Worm (Caenorhabditis elegans) whole organism, L3 larva: ENCODE data around the gene clec-187.

ENCODE experiments used
- R02D3.7 ChIP-seq: fragments of 150-350 bp; optimal IDR thresholded peaks from 2 replicates; lab custom pipeline; 2014; ENCODE audit warnings: missing biosample characterization, missing genetic modification characterization
- aly-2 ChIP-seq: fragments of 150-350 bp; optimal IDR thresholded peaks from 2 replicates; lab custom pipeline; 2014; ENCODE audit warnings: missing biosample characterization, missing genetic modification characterization
- ama-1 ChIP-seq: fragments of 150-350 bp; optimal IDR thresholded peaks from 2 replicates; lab custom pipeline; 2018
- ceh-28 ChIP-seq: fragments of 150-350 bp; optimal IDR thresholded peaks from 2 replicates; lab custom pipeline; 2014; ENCODE audit warnings: missing biosample characterization, missing genetic modification reagents, missing genetic modification characterization
- ceh-82 ChIP-seq: fragments of 150-350 bp; optimal IDR thresholded peaks from 2 replicates; lab custom pipeline; 2014; ENCODE audit warnings: missing biosample characterization, missing genetic modification characterization
- ceh-9 ChIP-seq: sonication (generic microtip); optimal IDR thresholded peaks from 2 replicates; lab custom pipeline; 2018; ENCODE audit warnings: missing biosample characterization, missing genetic modification characterization
- daf-12 ChIP-seq: fragments of 150-350 bp; optimal IDR thresholded peaks from 2 replicates; lab custom pipeline; 2014; ENCODE audit warnings: missing biosample characterization, missing genetic modification reagents, missing genetic modification characterization
- egl-27 ChIP-seq: sonication (generic microtip); optimal IDR thresholded peaks from 4 replicates; lab custom pipeline; 2017; ENCODE audit warnings: missing biosample characterization, missing genetic modification reagents, missing genetic modification characterization
- egl-5 ChIP-seq: fragments of 150-350 bp; optimal IDR thresholded peaks from 2 replicates; lab custom pipeline; 2017; ENCODE audit warnings: missing biosample characterization, missing genetic modification reagents, missing genetic modification characterization, inconsistent platforms
- elt-1 ChIP-seq: fragments of 150-350 bp; optimal IDR thresholded peaks from 2 replicates; lab custom pipeline; 2014; ENCODE audit warnings: missing biosample characterization, missing genetic modification characterization
- elt-2 ChIP-seq: sonication (generic microtip); optimal IDR thresholded peaks from 2 replicates; lab custom pipeline; 2016; ENCODE audit warnings: missing genetic modification reagents, mild to moderate bottlenecking, missing genetic modification characterization, missing compliant biosample characterization
- elt-3 ChIP-seq, 3 experiments: fragments of 150-350 bp in 1 of 3; sonication (generic microtip) in 2 of 3; optimal IDR thresholded peaks; 2 replicates in 2 of 3; 4 replicates in 1 of 3; lab custom pipeline; 2014 to 2017; ENCODE audit warnings: missing biosample characterization in 3 of 3, missing genetic modification characterization in 3 of 3
- eor-1 ChIP-seq, 2 experiments: fragments of 150-350 bp; optimal IDR thresholded peaks; 2 replicates each; lab custom pipeline; 2014 to 2018; ENCODE audit warnings: missing biosample characterization in 2 of 2, missing genetic modification characterization in 2 of 2
- fkh-10 ChIP-seq: sonication (generic microtip); optimal IDR thresholded peaks from 2 replicates; lab custom pipeline; 2017; ENCODE audit warnings: missing biosample characterization, missing genetic modification reagents, missing genetic modification characterization
- hmg-11 ChIP-seq: sonication (generic microtip); optimal IDR thresholded peaks from 2 replicates; lab custom pipeline; 2016; ENCODE audit warnings: missing genetic modification characterization, missing compliant biosample characterization
- lin-15B ChIP-seq: fragments of 150-350 bp; optimal IDR thresholded peaks from 2 replicates; lab custom pipeline; 2014; ENCODE audit warnings: missing biosample characterization, missing genetic modification characterization
- lin-39 ChIP-seq: fragments of 150-350 bp; optimal IDR thresholded peaks from 2 replicates; lab custom pipeline; 2018; ENCODE audit warnings: missing biosample characterization, missing genetic modification reagents, missing genetic modification characterization
- mdl-1 ChIP-seq: fragments of 150-350 bp; optimal IDR thresholded peaks from 2 replicates; lab custom pipeline; 2014; ENCODE audit warnings: missing biosample characterization, missing genetic modification characterization
- mml-1 ChIP-seq: fragments of 150-350 bp; sonication (generic microtip); optimal IDR thresholded peaks from 3 replicates; lab custom pipeline; 2014; ENCODE audit warnings: missing biosample characterization, missing genetic modification characterization
- nfya-1 ChIP-seq: sonication (generic microtip); optimal IDR thresholded peaks from 2 replicates; lab custom pipeline; 2017; ENCODE audit warnings: missing genetic modification characterization, mild to moderate bottlenecking, missing compliant biosample characterization, antibody characterized with exemption, moderate library complexity; ENCODE audit not compliant: insufficient read depth
- nhr-12 ChIP-seq: fragments of 150-350 bp; optimal IDR thresholded peaks from 2 replicates; lab custom pipeline; 2014; ENCODE audit warnings: missing biosample characterization, missing genetic modification characterization
- nhr-23 ChIP-seq: fragments of 150-350 bp; optimal IDR thresholded peaks from 2 replicates; lab custom pipeline; 2014; ENCODE audit warnings: missing biosample characterization, missing genetic modification reagents, missing genetic modification characterization
- nhr-237 ChIP-seq: fragments of 150-350 bp; optimal IDR thresholded peaks from 2 replicates; lab custom pipeline; 2014; ENCODE audit warnings: missing biosample characterization, missing genetic modification characterization
- nhr-25 ChIP-seq: sonication (generic microtip); optimal IDR thresholded peaks from 2 replicates; lab custom pipeline; 2017; ENCODE audit warnings: missing biosample characterization, missing genetic modification characterization
- nhr-28 ChIP-seq: fragments of 150-350 bp; optimal IDR thresholded peaks from 2 replicates; lab custom pipeline; 2014; ENCODE audit warnings: missing biosample characterization, missing genetic modification characterization
- nhr-43 ChIP-seq: sonication (generic microtip); optimal IDR thresholded peaks from 2 replicates; lab custom pipeline; 2016; ENCODE audit warnings: mild to moderate bottlenecking, missing genetic modification characterization, missing compliant biosample characterization; ENCODE audit not compliant: poor library complexity, severe bottlenecking
- nhr-76 ChIP-seq: fragments of 150-350 bp; sonication (generic microtip); optimal IDR thresholded peaks from 5 replicates; lab custom pipeline; 2014; ENCODE audit warnings: missing biosample characterization, missing genetic modification characterization
- nhr-77 ChIP-seq: fragments of 150-350 bp; optimal IDR thresholded peaks from 2 replicates; lab custom pipeline; 2014; ENCODE audit warnings: missing biosample characterization, missing genetic modification characterization
- pha-4 ChIP-seq: fragments of 150-350 bp; optimal IDR thresholded peaks from 2 replicates; lab custom pipeline; 2014; ENCODE audit warnings: missing biosample characterization, missing genetic modification reagents, missing genetic modification characterization
- pqm-1 ChIP-seq: fragments of 150-350 bp; optimal IDR thresholded peaks from 2 replicates; lab custom pipeline; 2017; ENCODE audit warnings: missing biosample characterization, missing genetic modification characterization, inconsistent platforms
- sea-2 ChIP-seq: fragments of 150-350 bp; sonication (generic microtip); optimal IDR thresholded peaks from 4 replicates; lab custom pipeline; 2014; ENCODE audit warnings: missing biosample characterization, missing genetic modification reagents, missing genetic modification characterization
- skn-1 ChIP-seq: fragments of 150-350 bp; optimal IDR thresholded peaks from 2 replicates; lab custom pipeline; 2014; ENCODE audit warnings: missing biosample characterization, missing genetic modification characterization
- tbx-2 ChIP-seq: sonication (generic microtip); optimal IDR thresholded peaks from 2 replicates; lab custom pipeline; 2016; ENCODE audit warnings: mild to moderate bottlenecking, missing genetic modification characterization, missing compliant biosample characterization
- zag-1 ChIP-seq: fragments of 150-350 bp; optimal IDR thresholded peaks from 2 replicates; lab custom pipeline; 2014; ENCODE audit warnings: missing biosample characterization, missing genetic modification characterization

clec-187 gene

ce11 chrIV:12899392-12899791 is 28.1 kb upstream of the clec-187 start, which contains the start of gene K08D8.9:
Gene K08D8.9 (plus strand): TSS chrIV:12899692.
- TF ChIP-seq nhr-12 (tag; lab: Kevin White, UChicago) = no peak
- no peak for TF ChIP-seq nhr-237 (tag; lab: Kevin White, UChicago)
- no peak for TF ChIP-seq hmg-11
- no peak for TF ChIP-seq lin-39
- TF ChIP-seq ceh-9 (tag; lab: Kevin White, UChicago) = no peak
- TF ChIP-seq nhr-28 (tag; lab: Kevin White, UChicago) = no peak
- no peak for TF ChIP-seq daf-12 (tag; lab: Kevin White, UChicago)
- TF ChIP-seq lin-15B (tag; lab: Kevin White, UChicago) = no peak
- TF ChIP-seq skn-1 (tag; lab: Kevin White, UChicago) = no peak
- no peak for TF ChIP-seq ama-1 (lab: Kevin White, UChicago)
- no peak for TF ChIP-seq sea-2
- TF ChIP-seq nhr-23 (tag; lab: Kevin White, UChicago) = no peak
- no peak for TF ChIP-seq nhr-77 (tag; lab: Kevin White, UChicago)
- TF ChIP-seq eor-1 (tag; optimal IDR thresholded peaks at IDR 0.05; lab: Kevin White, UChicago) = no peak
- no peak for TF ChIP-seq ceh-82 (tag; lab: Kevin White, UChicago)
- TF ChIP-seq aly-2 (tag; lab: Kevin White, UChicago) = no peak
- no peak for TF ChIP-seq elt-1 (tag; lab: Kevin White, UChicago)

- TF ChIP-seq elt-2 (tag; lab: Kevin White, UChicago) = peak; percentile 10
- TF ChIP-seq pha-4 = peak; percentile 10
- no peak for TF ChIP-seq tbx-2 (tag; lab: Kevin White, UChicago)
- no peak for TF ChIP-seq mml-1
- TF ChIP-seq, all 47 proteins: peak for 2
Observed at ce11 chrIV:12898823-12899222, 27.5 kb upstream of the clec-187 start.

ce11 chrIV:12897146-12897545 is 25.9 kb upstream of the clec-187 start:
- no peak for TF ChIP-seq elt-3 (tag; optimal IDR thresholded peaks at IDR 0.05; lab: Kevin White, UChicago)
- no peak for TF ChIP-seq nhr-12 (tag; lab: Kevin White, UChicago)
- TF ChIP-seq fkh-10 = no peak
- TF ChIP-seq R02D3.7 (tag; lab: Kevin White, UChicago) = no peak
- no peak for TF ChIP-seq mdl-1 (tag; lab: Kevin White, UChicago)
- no peak for TF ChIP-seq ceh-28
- TF ChIP-seq pha-4 = no peak
- no peak for TF ChIP-seq egl-5 (tag; lab: Kevin White, UChicago)
- no peak for TF ChIP-seq nhr-43

- TF ChIP-seq nfya-1 (tag; lab: Kevin White, UChicago) (no peak), ceh-28 (no peak), nhr-76 (tag; lab: Kevin White, UChicago) (no peak), zag-1 (tag; lab: Kevin White, UChicago) (no peak), lin-15B (tag; lab: Kevin White, UChicago) (no peak), pqm-1 (tag; lab: Kevin White, UChicago) (peak; percentile 3), nhr-25 (tag; lab: Kevin White, UChicago) (no peak), ceh-82 (tag; lab: Kevin White, UChicago) (no peak), pha-4 (peak; percentile 28), nhr-77 (tag; lab: Kevin White, UChicago) (no peak), lin-39 (no peak), egl-27 (tag; lab: Kevin White, UChicago) (no peak), elt-2 (tag; lab: Kevin White, UChicago) (peak; percentile 71), nhr-23 (tag; lab: Kevin White, UChicago) (no peak)
Observed at ce11 chrIV:12896371-12896882, 25.1 kb upstream of the clec-187 start, which contains the start of gene K08D8.7. Gene K08D8.7 (plus strand): TSS chrIV:12896832.

- TF ChIP-seq lin-39 = no peak
- TF ChIP-seq nfya-1 (tag; lab: Kevin White, UChicago) = no peak
- TF ChIP-seq zag-1 (tag; lab: Kevin White, UChicago) = no peak
- no peak for TF ChIP-seq egl-27 (tag; lab: Kevin White, UChicago)
- TF ChIP-seq, all 47 proteins: peak for 0
Observed at ce11 chrIV:12894996-12895395, 23.7 kb upstream of the clec-187 start, which contains the start of gene K08D8.11. Gene K08D8.11 (plus strand): TSS chrIV:12895296.
